Worm (Caenorhabditis elegans) whole organism, young adult: ENCODE results near the gene D1086.19.

Experiments used
- B0261.1 ChIP-seq: sonication (generic microtip); optimal IDR thresholded peaks from 2 replicates; lab custom pipeline; 2016; ENCODE audit warnings: mild to moderate bottlenecking, missing genetic modification characterization, moderate library complexity, missing compliant biosample characterization
- C17E4.6 ChIP-seq: fragments of 200-800 bp; sonication (Bioruptor generic); IDR thresholded peaks from 2 replicates; pipeline ENCODE4 v1.3.6; 2022; ENCODE audit warnings: missing genetic modification reagents, missing genetic modification characterization, missing compliant biosample characterization
- D2030.7 ChIP-seq: fragments of 200-800 bp; sonication (Bioruptor generic); IDR thresholded peaks from 2 replicates; pipeline ENCODE4 v1.3.6; 2022; ENCODE audit warnings: missing genetic modification reagents, missing genetic modification characterization, missing compliant biosample characterization
- F49E8.2 ChIP-seq: sonication (generic microtip); optimal IDR thresholded peaks from 3 replicates; lab custom pipeline; 2017; ENCODE audit warnings: missing genetic modification characterization, mild to moderate bottlenecking, missing compliant biosample characterization, antibody characterized with exemption, moderate library complexity; ENCODE audit not compliant: insufficient read depth
- F55B11.4 ChIP-seq: sonication (generic microtip); optimal IDR thresholded peaks from 2 replicates; lab custom pipeline; 2016; ENCODE audit warnings: missing compliant biosample characterization, missing genetic modification characterization, borderline replicate concordance; ENCODE audit not compliant: insufficient read depth
- F57C9.4 ChIP-seq: sonication (generic microtip); optimal IDR thresholded peaks from 2 replicates; lab custom pipeline; 2017; ENCODE audit warnings: mild to moderate bottlenecking, missing genetic modification characterization, missing compliant biosample characterization
- K12H6.12 ChIP-seq: fragments of 200-800 bp; sonication (Bioruptor generic); optimal IDR thresholded peaks from 2 replicates; lab custom pipeline; 2018; ENCODE audit warnings: mild to moderate bottlenecking, missing genetic modification characterization, missing compliant biosample characterization
- T26A5.8 ChIP-seq: sonication (generic microtip); optimal IDR thresholded peaks from 2 replicates; lab custom pipeline; 2016; ENCODE audit warnings: missing genetic modification characterization, missing compliant biosample characterization
- Y53G8AR.9 ChIP-seq: fragments of 200-800 bp; sonication (Bioruptor generic); conservative IDR thresholded peaks from 2 replicates; pipeline ENCODE4 v1.3.6; 2022; ENCODE audit warnings: missing genetic modification reagents, missing genetic modification characterization, missing compliant biosample characterization
- Y56A3A.18 ChIP-seq: fragments of 200-800 bp; sonication (Bioruptor generic); IDR thresholded peaks from 2 replicates; pipeline ENCODE4 v1.3.6; 2022; ENCODE audit warnings: missing genetic modification reagents, missing genetic modification characterization, missing compliant biosample characterization
- ZK185.1 ChIP-seq: sonication (generic microtip); optimal IDR thresholded peaks from 2 replicates; lab custom pipeline; 2016; ENCODE audit warnings: mild to moderate bottlenecking, missing genetic modification characterization, missing compliant biosample characterization; ENCODE audit not compliant: poor library complexity, severe bottlenecking
- ama-1 ChIP-seq, 3 experiments: fragments of 150-350 bp in 1 of 3; sonication (generic microtip) in 2 of 3; optimal IDR thresholded peaks; 2 replicates each; lab custom pipeline; 2014 to 2018; ENCODE audit warnings: missing biosample characterization in 2 of 3, missing genetic modification characterization in 2 of 3, missing genetic modification reagents in 2 of 3
- aptf-2 ChIP-seq: fragments of 200-800 bp; sonication (Bioruptor generic); conservative IDR thresholded peaks from 2 replicates; pipeline ENCODE4 v1.3.6; 2022; ENCODE audit warnings: missing genetic modification reagents, missing genetic modification characterization, missing compliant biosample characterization
- aptf-3 ChIP-seq: fragments of 200-800 bp; sonication (Bioruptor generic); IDR thresholded peaks from 2 replicates; pipeline ENCODE4 v1.3.6; 2022; ENCODE audit warnings: missing genetic modification characterization, missing compliant biosample characterization
- attf-3 ChIP-seq: fragments of 200-800 bp; sonication (Bioruptor generic); conservative IDR thresholded peaks from 2 replicates; pipeline ENCODE4 v1.3.6; 2022; ENCODE audit warnings: missing genetic modification reagents, missing genetic modification characterization, missing compliant biosample characterization
- bed-1 ChIP-seq: fragments of 200-800 bp; sonication (Bioruptor generic); IDR thresholded peaks from 2 replicates; pipeline ENCODE4 v1.3.6; 2022; ENCODE audit warnings: missing genetic modification reagents, missing genetic modification characterization, missing compliant biosample characterization
- cebp-2 ChIP-seq: fragments of 200-800 bp; sonication (Bioruptor generic); IDR thresholded peaks from 2 replicates; pipeline ENCODE4 v1.3.6; 2022; ENCODE audit warnings: missing genetic modification characterization, missing compliant biosample characterization
- ceh-27 ChIP-seq: fragments of 200-800 bp; sonication (Bioruptor generic); optimal IDR thresholded peaks from 2 replicates; lab custom pipeline; 2018; ENCODE audit warnings: mild to moderate bottlenecking, missing genetic modification characterization, moderate library complexity, missing compliant biosample characterization
- dpl-1 ChIP-seq: fragments of 150-350 bp; optimal IDR thresholded peaks from 2 replicates; lab custom pipeline; 2014; ENCODE audit warnings: missing biosample characterization, missing genetic modification reagents, missing genetic modification characterization
- efl-1 ChIP-seq: fragments of 150-350 bp; optimal IDR thresholded peaks from 2 replicates; lab custom pipeline; 2014; ENCODE audit warnings: missing biosample characterization, missing genetic modification reagents, missing genetic modification characterization
- egrh-3 ChIP-seq: fragments of 200-800 bp; sonication (Bioruptor generic); IDR thresholded peaks from 2 replicates; pipeline ENCODE4 v1.3.6; 2022; ENCODE audit warnings: missing genetic modification reagents, missing genetic modification characterization, missing compliant biosample characterization
- ekl-4 ChIP-seq: fragments of 200-800 bp; sonication (Bioruptor generic); IDR thresholded peaks from 2 replicates; pipeline ENCODE4 v1.3.6; 2022; ENCODE audit warnings: missing genetic modification reagents, missing genetic modification characterization, missing compliant biosample characterization
- gei-17 ChIP-seq: fragments of 200-800 bp; sonication (Bioruptor generic); optimal IDR thresholded peaks from 2 replicates; lab custom pipeline; 2018; ENCODE audit warnings: mild to moderate bottlenecking, missing genetic modification characterization, missing compliant biosample characterization
- hmg-1.2 ChIP-seq: fragments of 200-800 bp; sonication (Bioruptor generic); IDR thresholded peaks from 2 replicates; pipeline ENCODE4 v1.3.6; 2022; ENCODE audit warnings: missing genetic modification reagents, missing genetic modification characterization, missing compliant biosample characterization
- lag-1 ChIP-seq: fragments of 200-800 bp; sonication (Bioruptor generic); IDR thresholded peaks from 2 replicates; pipeline ENCODE4 v1.3.6; 2022; ENCODE audit warnings: missing genetic modification reagents, missing genetic modification characterization, missing compliant biosample characterization
- lin-35 ChIP-seq, 3 experiments: fragments of 150-350 bp in 2 of 3; sonication (generic microtip) in 1 of 3; optimal IDR thresholded peaks; 2 replicates each; lab custom pipeline; 2014 to 2018; ENCODE audit warnings: missing biosample characterization in 3 of 3, missing genetic modification characterization in 3 of 3, missing genetic modification reagents in 3 of 3
- lin-40 ChIP-seq: sonication (generic microtip); optimal IDR thresholded peaks from 2 replicates; lab custom pipeline; 2016; ENCODE audit warnings: missing genetic modification characterization, mild to moderate bottlenecking, missing compliant biosample characterization, missing genotype, missing genetic modification reagents
- lin-54 ChIP-seq: fragments of 200-800 bp; sonication (Bioruptor generic); optimal IDR thresholded peaks from 2 replicates; lab custom pipeline; 2018; ENCODE audit warnings: mild to moderate bottlenecking, missing genetic modification characterization, missing compliant biosample characterization
- nhr-179 ChIP-seq: sonication (generic microtip); optimal IDR thresholded peaks from 2 replicates; lab custom pipeline; 2016; ENCODE audit warnings: mild to moderate bottlenecking, missing genetic modification characterization, missing compliant biosample characterization
- nhr-27 ChIP-seq: fragments of 200-800 bp; sonication (Bioruptor generic); optimal IDR thresholded peaks from 2 replicates; lab custom pipeline; 2018; ENCODE audit warnings: mild to moderate bottlenecking, missing genetic modification characterization, moderate library complexity, missing compliant biosample characterization
- rcor-1 ChIP-seq: fragments of 200-800 bp; sonication (Bioruptor generic); IDR thresholded peaks from 2 replicates; pipeline ENCODE4 v1.3.6; 2022; ENCODE audit warnings: missing genetic modification reagents, missing genetic modification characterization, missing compliant biosample characterization
- rpc-1 ChIP-seq, 2 experiments: fragments of 150-350 bp in 1 of 2; sonication (generic microtip) in 1 of 2; optimal IDR thresholded peaks; 2 replicates each; lab custom pipeline; 2014 to 2018; ENCODE audit warnings: missing biosample characterization in 1 of 2, missing genetic modification characterization in 1 of 2, missing genetic modification reagents in 1 of 2, missing genotype in 1 of 2
- snpc-1.3 ChIP-seq: sonication (generic microtip); optimal IDR thresholded peaks from 2 replicates; lab custom pipeline; 2017; ENCODE audit warnings: missing genetic modification characterization, mild to moderate bottlenecking, missing compliant biosample characterization, antibody characterized with exemption, moderate library complexity, missing genotype, missing genetic modification reagents; ENCODE audit not compliant: insufficient read depth
- zfh-2 ChIP-seq: fragments of 200-800 bp; sonication (Bioruptor generic); conservative IDR thresholded peaks from 2 replicates; pipeline ENCODE4 v1.3.6; 2022; ENCODE audit warnings: missing genetic modification reagents, missing genetic modification characterization, missing compliant biosample characterization
- zim-3 ChIP-seq: sonication (generic microtip); optimal IDR thresholded peaks from 2 replicates; lab custom pipeline; 2017; ENCODE audit warnings: mild to moderate bottlenecking, missing genetic modification characterization, moderate library complexity, missing compliant biosample characterization
- ztf-18 ChIP-seq: sonication (generic microtip); optimal IDR thresholded peaks from 2 replicates; lab custom pipeline; 2016; ENCODE audit warnings: missing genotype, mild to moderate bottlenecking, missing genetic modification characterization, missing compliant biosample characterization

D1086.19 gene

DNA sequence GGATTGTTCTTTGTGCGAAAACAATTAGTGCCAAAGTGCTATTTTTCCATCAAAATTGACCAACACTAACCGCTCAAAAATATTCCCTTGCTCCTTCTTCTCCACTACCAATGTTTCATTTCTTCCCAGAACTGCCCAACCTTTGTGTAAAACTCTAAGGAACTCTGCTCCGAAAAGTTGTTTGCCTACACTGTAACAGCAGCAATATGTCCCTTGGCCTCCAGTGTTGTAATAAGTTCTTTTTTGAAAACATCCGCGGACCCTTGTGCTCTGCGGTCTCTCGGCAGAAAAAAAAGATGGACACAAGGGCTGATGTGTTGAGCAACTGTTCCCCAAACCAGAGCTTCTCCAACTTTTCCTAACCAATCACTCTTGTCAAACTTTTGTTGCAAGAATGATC, 12.7 kb downstream of the D1086.19 start, which contains the start of gene D1086.12 (continued):
- TF ChIP-seq aptf-3, result no peak
- TF ChIP-seq dpl-1 (GFP tag; lab: Kevin White, UChicago), result no peak
- TF ChIP-seq F49E8.2, result no peak
- TF ChIP-seq ekl-4, result no peak

DNA sequence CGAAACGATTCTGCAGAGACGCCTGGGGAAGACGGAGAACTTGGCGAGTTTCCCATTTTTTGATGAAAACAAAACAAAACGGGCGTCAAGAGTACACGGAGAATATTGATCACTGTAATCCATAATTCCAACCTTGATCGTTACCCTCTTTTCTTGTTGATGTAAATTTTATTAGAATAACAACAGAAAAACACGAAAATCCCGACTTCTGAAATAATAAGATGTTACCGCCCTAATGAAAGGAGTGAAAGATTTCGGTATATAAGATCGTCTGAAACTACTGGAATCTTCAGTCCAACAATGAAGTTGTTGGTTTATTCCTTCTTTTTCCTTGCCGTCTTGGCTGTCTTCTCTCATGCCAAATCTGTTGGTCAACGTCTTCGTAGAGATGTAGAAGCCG, 15.8 kb downstream of the D1086.19 start, which contains the start of gene D1086.9:
Gene D1086.9, plus strand, starts transcription at position 301 of the 400 bp plus-strand sequence.
- no peak for TF ChIP-seq lin-54 (GFP tag; lab: Kevin White, UChicago)
- TF ChIP-seq Y56A3A.18, result no peak
- TF ChIP-seq dpl-1 (GFP tag; lab: Kevin White, UChicago), result no peak

DNA sequence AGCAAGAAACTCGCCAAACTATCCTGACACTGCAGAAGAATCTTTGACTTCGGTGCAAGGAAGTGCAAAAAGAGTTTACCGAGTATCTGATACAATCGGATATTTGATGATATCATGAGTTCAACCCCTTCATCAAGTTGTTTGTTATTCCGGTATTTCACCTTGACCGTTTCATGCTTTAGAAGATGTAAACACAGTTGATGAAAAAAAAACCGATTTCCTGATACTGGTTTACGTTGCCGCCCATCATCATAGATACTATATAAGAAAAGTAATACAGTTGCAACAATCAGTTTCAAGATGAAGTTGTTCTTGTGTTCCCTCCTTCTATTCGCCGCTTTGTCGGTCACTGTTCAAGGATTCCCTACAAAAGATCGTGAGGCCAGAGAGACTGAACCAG, 19.4 kb downstream of the D1086.19 start, which contains the start of gene H39E23.3:
Gene H39E23.3, plus strand, starts transcription at position 301 of the 400 bp plus-strand sequence.
- TF ChIP-seq hmg-1.2 (GFP tag; lab: Robert Waterston, UW) (no peak), T26A5.8 (tag; lab: Kevin White, UChicago) (no peak), K12H6.12 (no peak), F57C9.4 (tag; lab: Kevin White, UChicago) (no peak), efl-1 (no peak), lin-35 (GFP tag; optimal IDR thresholded peaks at IDR 0.05; lab: Kevin White, UChicago) (no peak), ceh-27 (GFP tag; lab: Kevin White, UChicago) (no peak), rpc-1 (optimal IDR thresholded peaks at IDR 0.05; lab: Kevin White, UChicago) (no peak), rpc-1 (tag; optimal IDR thresholded peaks at IDR 0.05; lab: Kevin White, UChicago) (no peak), nhr-179 (tag; lab: Kevin White, UChicago) (no peak), aptf-3 (no peak), ZK185.1 (no peak), ama-1 (optimal IDR thresholded peaks at IDR 0.05; lab: Kevin White, UChicago) (no peak), ama-1 (GFP tag; optimal IDR thresholded peaks at IDR 0.05; lab: Kevin White, UChicago) (no peak), gei-17 (GFP tag; lab: Kevin White, UChicago) (no peak), egrh-3 (GFP tag; lab: Robert Waterston, UW) (no peak), lin-40 (tag; lab: Kevin White, UChicago) (no peak), D2030.7 (GFP tag; lab: Robert Waterston, UW) (no peak), cebp-2 (GFP tag; lab: Robert Waterston, UW) (no peak), snpc-1.3 (tag; lab: Kevin White, UChicago) (no peak), bed-1 (GFP tag; lab: Robert Waterston, UW) (no peak), Y53G8AR.9 (no peak)

DNA sequence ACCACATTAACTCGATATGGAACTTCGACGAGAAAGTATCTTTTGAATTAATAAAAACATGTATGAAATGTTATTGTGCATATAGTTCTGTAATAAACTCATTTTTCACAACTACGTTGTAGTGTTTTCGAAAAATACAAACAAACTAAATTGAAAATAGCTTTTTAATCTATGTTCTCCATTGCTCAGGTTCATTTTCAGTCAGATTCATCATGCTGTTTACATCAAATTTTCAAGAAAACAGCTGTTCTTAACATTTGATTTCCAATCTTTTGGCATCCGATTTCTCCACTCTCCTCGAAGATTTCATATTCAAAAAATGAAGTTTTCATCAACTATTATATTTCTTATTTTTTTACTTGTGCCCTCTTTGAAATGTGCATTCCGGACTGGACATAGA, 21.9 kb downstream of the D1086.19 start, which contains the start of gene H39E23.2:
Gene H39E23.2, plus strand, starts transcription at position 301 of the 400 bp plus-strand sequence.
- TF ChIP-seq attf-3, result no peak
- no peak for TF ChIP-seq C17E4.6 (GFP tag; lab: Robert Waterston, UW)
- no peak for TF ChIP-seq B0261.1 (tag; lab: Kevin White, UChicago)
- no peak for TF ChIP-seq rcor-1 (GFP tag; lab: Robert Waterston, UW)
- TF ChIP-seq F49E8.2, result no peak
- no peak for TF ChIP-seq zim-3 (tag; lab: Kevin White, UChicago)
- no peak for TF ChIP-seq cebp-2 (GFP tag; lab: Robert Waterston, UW)
- TF ChIP-seq nhr-27 (tag; lab: Kevin White, UChicago), result no peak
- TF ChIP-seq F55B11.4 (tag; lab: Kevin White, UChicago), result no peak
- no peak for TF ChIP-seq zfh-2
- TF ChIP-seq nhr-179 (tag; lab: Kevin White, UChicago), result no peak
- no peak for TF ChIP-seq aptf-2 (GFP tag; lab: Robert Waterston, UW)
- TF ChIP-seq lag-1 (GFP tag; lab: Robert Waterston, UW), result no peak
- no peak for TF ChIP-seq ztf-18 (tag; lab: Kevin White, UChicago)
